Worm (Caenorhabditis elegans): ENCODE data around the gene F19C6.5.

DNA sequence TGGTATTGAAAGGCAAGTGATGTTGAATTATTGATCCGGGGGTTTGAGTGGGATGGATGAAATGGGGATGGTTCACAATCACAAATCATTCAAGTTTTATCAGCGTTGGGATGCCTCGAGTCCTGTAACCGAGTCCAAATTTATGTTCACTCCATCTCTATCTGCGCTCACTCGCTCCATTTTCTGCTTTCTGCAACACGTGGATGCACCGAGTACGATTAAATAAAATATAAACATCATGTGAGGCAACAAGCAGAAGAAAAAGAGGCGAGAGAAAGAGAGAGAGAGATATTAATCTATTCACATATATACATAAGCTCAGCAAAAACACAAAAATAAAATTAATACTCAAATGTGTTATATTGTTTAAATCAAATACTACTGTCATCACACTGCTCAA, 8.4 kb upstream of the F19C6.5 start:
- TF ChIP-seq W03F9.2 (tag; optimal IDR thresholded peaks at IDR 0.05) (no peak), him-1 (tag; optimal IDR thresholded peaks at IDR 0.05) (no peak)
